Worm (Caenorhabditis elegans) whole organism, early embryonic: ENCODE results near the gene wrm-1.

Experiments
- F13C5.2 ChIP-seq: sonication (generic microtip); optimal IDR thresholded peaks from 2 replicates; lab custom pipeline; 2017; ENCODE audit warnings: mild to moderate bottlenecking, missing genetic modification characterization, inconsistent platforms, missing compliant biosample characterization
- aly-1 ChIP-seq: sonication (generic microtip); optimal IDR thresholded peaks from 2 replicates; lab custom pipeline; 2016; ENCODE audit warnings: missing genetic modification characterization, missing compliant biosample characterization
- ama-1 ChIP-seq: fragments of 150-350 bp; optimal IDR thresholded peaks from 2 replicates; lab custom pipeline; 2014
- ceh-36 ChIP-seq: sonication (generic microtip); optimal IDR thresholded peaks from 2 replicates; lab custom pipeline; 2016; ENCODE audit warnings: missing genetic modification characterization, inconsistent platforms, missing compliant biosample characterization
- flt-1 ChIP-seq: fragments of 200-800 bp; sonication (Bioruptor generic); IDR thresholded peaks from 2 replicates; pipeline ENCODE4 v1.3.6; 2022; ENCODE audit warnings: missing genetic modification characterization, missing compliant biosample characterization
- hmbx-1 ChIP-seq: sonication (generic microtip); optimal IDR thresholded peaks from 2 replicates; lab custom pipeline; 2016; ENCODE audit warnings: mild to moderate bottlenecking, missing genetic modification characterization, missing compliant biosample characterization
- hmg-4 ChIP-seq: fragments of 200-800 bp; sonication (Bioruptor generic); optimal IDR thresholded peaks from 2 replicates; lab custom pipeline; 2018; ENCODE audit warnings: mild to moderate bottlenecking, missing genetic modification characterization, missing compliant biosample characterization
- scrt-1 ChIP-seq: fragments of 200-800 bp; sonication (Bioruptor generic); IDR thresholded peaks from 2 replicates; pipeline ENCODE4 v1.3.6; 2022; ENCODE audit warnings: missing genetic modification characterization, missing compliant biosample characterization
- tbx-37 ChIP-seq: fragments of 200-800 bp; sonication (Bioruptor generic); conservative IDR thresholded peaks from 2 replicates; pipeline ENCODE4 v1.3.6; 2022; ENCODE audit warnings: missing genetic modification reagents, missing genetic modification characterization, missing compliant biosample characterization
- tra-4 ChIP-seq: sonication (generic microtip); optimal IDR thresholded peaks from 2 replicates; lab custom pipeline; 2017; ENCODE audit warnings: missing genetic modification characterization, missing compliant biosample characterization

DNA sequence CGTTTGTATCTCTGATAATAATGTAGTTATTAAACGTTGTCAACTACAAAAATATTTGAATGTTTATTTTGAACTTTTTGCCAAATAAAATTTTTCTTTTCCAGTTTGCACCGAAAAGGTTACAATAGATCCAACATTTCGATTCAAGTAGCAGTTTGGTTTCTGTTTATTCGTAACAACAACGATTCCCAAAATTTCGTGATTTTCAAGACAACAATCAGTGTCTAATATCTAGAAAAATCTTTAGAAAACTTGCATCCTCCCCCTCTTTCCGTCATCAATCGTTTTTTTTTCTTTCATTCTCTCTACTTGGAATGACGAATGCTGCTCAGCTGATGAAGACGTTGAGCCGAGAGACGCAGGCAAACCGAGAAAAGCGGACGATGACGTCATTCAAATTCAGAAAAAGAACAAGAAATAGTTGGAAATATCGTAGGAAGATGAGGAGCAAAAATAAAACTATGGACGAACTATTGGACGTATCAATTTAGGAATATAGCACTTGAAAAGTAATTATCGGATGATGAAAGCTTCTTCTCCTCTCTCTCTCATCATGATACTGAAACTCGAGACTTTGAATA is 36.0 kb downstream of the wrm-1 start:
- TF ChIP-seq ama-1 (lab: Kevin White, UChicago) (no peak), tbx-37 (GFP tag; lab: Robert Waterston, UW) (no peak), aly-1 (no peak), F13C5.2 (tag; lab: Kevin White, UChicago) (no peak), ceh-36 (tag; lab: Kevin White, UChicago) (no peak), scrt-1 (GFP tag; lab: Robert Waterston, UW) (no peak), hmg-4 (GFP tag; lab: Kevin White, UChicago) (no peak), hmbx-1 (tag; lab: Kevin White, UChicago) (no peak), tra-4 (tag; lab: Kevin White, UChicago) (no peak), flt-1 (GFP tag; lab: Robert Waterston, UW) (no peak)
